Fruit fly (Drosophila melanogaster) whole organism, embryonic: Measurements from ENCODE around the gene ZnT77C.
A peak's percentile ranks its signal among the peaks of the same experiment; 100 is the strongest.

ENCODE experiments used
- Asciz ChIP-seq: fragments of 200-800 bp; sonication (Bioruptor generic); optimal IDR thresholded peaks from 2 replicates; lab custom pipeline; 2017; ENCODE audit warnings: missing biosample characterization, mild to moderate bottlenecking, missing genetic modification characterization, missing genetic modification reagents
- Atf6 ChIP-seq: fragments of 200-800 bp; sonication (Bioruptor generic); IDR thresholded peaks from 2 replicates; pipeline ENCODE4 v1.3.6; 2022; ENCODE audit warnings: missing biosample characterization, missing genetic modification characterization
- Bdp1 ChIP-seq: fragments of 200-800 bp; sonication (Bioruptor generic); optimal IDR thresholded peaks from 3 replicates; lab custom pipeline; 2016; ENCODE audit warnings: missing biosample characterization, missing genetic modification characterization
- CG10209 ChIP-seq: fragments of 200-800 bp; sonication (Bioruptor generic); optimal IDR thresholded peaks from 3 replicates; lab custom pipeline; 2017; ENCODE audit warnings: missing biosample characterization, mild to moderate bottlenecking, missing genetic modification characterization, missing genetic modification reagents
- CG10431 ChIP-seq: fragments of 200-800 bp; sonication (Bioruptor generic); optimal IDR thresholded peaks from 3 replicates; lab custom pipeline; 2018; ENCODE audit warnings: missing biosample characterization, mild to moderate bottlenecking, missing genetic modification characterization
- CG10959 ChIP-seq: fragments of 200-800 bp; sonication (Bioruptor generic); IDR thresholded peaks from 2 replicates; pipeline ENCODE4 v1.3.6; 2022; ENCODE audit warnings: missing biosample characterization, missing genetic modification characterization
- CG10979 ChIP-seq: fragments of 200-800 bp; sonication (Bioruptor generic); optimal IDR thresholded peaks from 2 replicates; lab custom pipeline; 2018; ENCODE audit warnings: missing biosample characterization, mild to moderate bottlenecking, missing genetic modification characterization, moderate library complexity
- CG12104 ChIP-seq: fragments of 200-800 bp; sonication (Bioruptor generic); optimal IDR thresholded peaks from 3 replicates; lab custom pipeline; 2016; ENCODE audit warnings: missing biosample characterization, missing genetic modification characterization
- CG15011 ChIP-seq: fragments of 200-800 bp; sonication (Bioruptor generic); optimal IDR thresholded peaks from 3 replicates; lab custom pipeline; 2018; ENCODE audit warnings: missing biosample characterization, mild to moderate bottlenecking, missing genetic modification characterization
- CG17568 ChIP-seq: fragments of 200-800 bp; sonication (Bioruptor generic); optimal IDR thresholded peaks from 2 replicates; lab custom pipeline; 2018; ENCODE audit warnings: missing biosample characterization, mild to moderate bottlenecking, missing genetic modification characterization, moderate library complexity
- CG31224 ChIP-seq: fragments of 200-800 bp; sonication (Bioruptor generic); IDR thresholded peaks from 2 replicates; pipeline ENCODE4 v1.3.6; 2022; ENCODE audit warnings: missing biosample characterization, missing genetic modification characterization
- CG34224 ChIP-seq: fragments of 200-800 bp; sonication (Bioruptor generic); IDR thresholded peaks from 3 replicates; pipeline ENCODE4 v1.3.6; 2022; ENCODE audit warnings: missing biosample characterization, missing genetic modification characterization; ENCODE audit not compliant: partially characterized antibody
- CG4730 ChIP-seq: fragments of 200-800 bp; sonication (Bioruptor generic); IDR thresholded peaks from 2 replicates; pipeline ENCODE4 v1.3.6; 2022; ENCODE audit warnings: missing biosample characterization, missing genetic modification characterization
- CG7372 ChIP-seq: fragments of 200-800 bp; sonication (Bioruptor generic); IDR thresholded peaks from 2 replicates; pipeline ENCODE4 v1.3.6; 2022; ENCODE audit warnings: missing biosample characterization, missing genetic modification characterization
- CG7745 ChIP-seq: fragments of 200-800 bp; sonication (Bioruptor generic); optimal IDR thresholded peaks from 2 replicates; lab custom pipeline; 2018; ENCODE audit warnings: missing biosample characterization, mild to moderate bottlenecking, missing genetic modification characterization, moderate library complexity
- CG7928 ChIP-seq: fragments of 200-800 bp; sonication (Bioruptor generic); optimal IDR thresholded peaks from 2 replicates; lab custom pipeline; 2017; ENCODE audit warnings: missing biosample characterization, mild to moderate bottlenecking, missing genetic modification characterization
- CG9797 ChIP-seq: fragments of 200-800 bp; sonication (Bioruptor generic); optimal IDR thresholded peaks from 3 replicates; lab custom pipeline; 2018; ENCODE audit warnings: missing biosample characterization, mild to moderate bottlenecking, missing genetic modification characterization
- CoRest ChIP-seq: fragments of 200-800 bp; sonication (Bioruptor generic); optimal IDR thresholded peaks from 3 replicates; lab custom pipeline; 2018; ENCODE audit warnings: missing biosample characterization, mild to moderate bottlenecking, missing genetic modification characterization, moderate library complexity
- Dip2 ChIP-seq: fragments of 200-800 bp; sonication (Bioruptor generic); IDR thresholded peaks from 2 replicates; pipeline ENCODE4 v1.3.6; 2022; ENCODE audit warnings: missing biosample characterization, missing genetic modification characterization
- E2f2 ChIP-seq: fragments of 200-800 bp; sonication (Bioruptor generic); IDR thresholded peaks from 2 replicates; pipeline ENCODE4 v1.3.6; 2022; ENCODE audit warnings: missing biosample characterization, missing genetic modification characterization
- Elba2 ChIP-seq: fragments of 200-800 bp; sonication (Bioruptor generic); optimal IDR thresholded peaks from 3 replicates; lab custom pipeline; 2016; ENCODE audit warnings: missing biosample characterization, missing genetic modification characterization
- Fer3 ChIP-seq: fragments of 200-800 bp; sonication (Bioruptor generic); optimal IDR thresholded peaks from 2 replicates; lab custom pipeline; 2018; ENCODE audit warnings: missing biosample characterization, mild to moderate bottlenecking, missing genetic modification characterization, moderate library complexity
- HHEX ChIP-seq: fragments of 200-800 bp; sonication (Bioruptor generic); optimal IDR thresholded peaks from 3 replicates; lab custom pipeline; 2017; ENCODE audit warnings: missing biosample characterization, mild to moderate bottlenecking, missing genetic modification characterization, missing genetic modification reagents
- Hmx ChIP-seq: fragments of 200-800 bp; sonication (Bioruptor generic); optimal IDR thresholded peaks from 2 replicates; lab custom pipeline; 2016; ENCODE audit warnings: missing biosample characterization, missing genetic modification characterization
- Lim3 ChIP-seq: fragments of 200-800 bp; sonication (Bioruptor generic); IDR thresholded peaks from 2 replicates; pipeline ENCODE4 v1.3.6; 2022; ENCODE audit warnings: missing biosample characterization, missing genetic modification characterization
- NFAT ChIP-seq: fragments of 200-800 bp; sonication (Bioruptor generic); IDR thresholded peaks from 2 replicates; pipeline ENCODE4 v1.3.6; 2022; ENCODE audit warnings: missing biosample characterization, missing genetic modification characterization
- Nf-YA ChIP-seq: fragments of 200-800 bp; sonication (Bioruptor generic); IDR thresholded peaks from 2 replicates; pipeline ENCODE4 v1.3.6; 2022; ENCODE audit warnings: missing biosample characterization, missing genetic modification characterization
- Oli ChIP-seq: fragments of 200-800 bp; sonication (Bioruptor generic); optimal IDR thresholded peaks from 2 replicates; lab custom pipeline; 2018; ENCODE audit warnings: missing biosample characterization, mild to moderate bottlenecking, missing genetic modification characterization, moderate library complexity
- Optix ChIP-seq: fragments of 200-800 bp; sonication (Bioruptor generic); IDR thresholded peaks from 3 replicates; pipeline ENCODE4 v1.3.6; 2022; ENCODE audit warnings: missing biosample characterization, missing genetic modification characterization
- Pdp1 ChIP-seq, 2 experiments: fragments of 200-800 bp; sonication (Bioruptor generic); optimal IDR thresholded peaks; 3 replicates each; lab custom pipeline; 2016; ENCODE audit warnings: missing biosample characterization in 2 of 2, missing genetic modification characterization in 2 of 2, mild to moderate bottlenecking in 1 of 2, moderate library complexity in 1 of 2
- Sry-β ChIP-seq: fragments of 200-800 bp; sonication (Bioruptor generic); optimal IDR thresholded peaks from 2 replicates; lab custom pipeline; 2018; ENCODE audit warnings: missing biosample characterization, mild to moderate bottlenecking, missing genetic modification characterization, moderate library complexity
- ase ChIP-seq: fragments of 200-800 bp; sonication (Bioruptor generic); IDR thresholded peaks from 3 replicates; pipeline ENCODE4 v1.3.6; 2022; ENCODE audit warnings: missing biosample characterization, missing genetic modification characterization
- bab2 ChIP-seq: fragments of 200-800 bp; sonication (Bioruptor generic); optimal IDR thresholded peaks from 2 replicates; lab custom pipeline; 2016; ENCODE audit warnings: missing biosample characterization, missing genetic modification characterization
- croc ChIP-seq: fragments of 200-800 bp; sonication (Bioruptor generic); conservative IDR thresholded peaks from 3 replicates; pipeline ENCODE4 v1.3.6; 2022; ENCODE audit warnings: missing biosample characterization, missing genetic modification characterization
- dan ChIP-seq: fragments of 200-800 bp; sonication (Bioruptor generic); IDR thresholded peaks from 2 replicates; pipeline ENCODE4 v1.3.6; 2022; ENCODE audit warnings: missing biosample characterization, missing genetic modification characterization
- dati ChIP-seq: fragments of 200-800 bp; sonication (Bioruptor generic); IDR thresholded peaks from 2 replicates; pipeline ENCODE4 v1.3.6; 2022; ENCODE audit warnings: missing biosample characterization, missing genetic modification characterization
- fd64A ChIP-seq: fragments of 200-800 bp; sonication (Bioruptor generic); optimal IDR thresholded peaks from 3 replicates; lab custom pipeline; 2018; ENCODE audit warnings: missing biosample characterization, mild to moderate bottlenecking, missing genetic modification characterization
- hbn ChIP-seq: fragments of 200-800 bp; sonication (Bioruptor generic); IDR thresholded peaks from 2 replicates; pipeline ENCODE4 v1.3.6; 2022; ENCODE audit warnings: missing biosample characterization, missing genetic modification characterization; ENCODE audit not compliant: partially characterized antibody
- hth ChIP-seq: fragments of >200 bp; optimal IDR thresholded peaks from 2 replicates; lab custom pipeline; 2017; ENCODE audit warnings: inconsistent platforms
- inv ChIP-seq: fragments of 200-800 bp; sonication (Bioruptor generic); IDR thresholded peaks from 2 replicates; pipeline ENCODE4 v1.3.6; 2022; ENCODE audit warnings: missing biosample characterization, missing genetic modification characterization; ENCODE audit not compliant: partially characterized antibody
- lab ChIP-seq: fragments of 200-800 bp; sonication (Bioruptor generic); optimal IDR thresholded peaks from 3 replicates; lab custom pipeline; 2017; ENCODE audit warnings: missing biosample characterization, missing genetic modification characterization, mild to moderate bottlenecking, moderate library complexity, missing genetic modification reagents
- lola ChIP-seq, 3 experiments: fragments of >200 bp in 2 of 3; fragments of 200-800 bp in 1 of 3; sonication (Bioruptor generic) in 1 of 3; optimal IDR thresholded peaks; 2 replicates each; lab custom pipeline; 2017 to 2019; ENCODE audit warnings: missing biosample characterization in 3 of 3, missing genetic modification characterization in 3 of 3, mild to moderate bottlenecking in 1 of 3, moderate library complexity in 1 of 3
- pfk ChIP-seq: fragments of 200-800 bp; sonication (Bioruptor generic); optimal IDR thresholded peaks from 2 replicates; lab custom pipeline; 2018; ENCODE audit warnings: missing biosample characterization, mild to moderate bottlenecking, missing genetic modification characterization, moderate library complexity
- repo ChIP-seq: fragments of 200-800 bp; sonication (Bioruptor generic); optimal IDR thresholded peaks from 2 replicates; lab custom pipeline; 2016; ENCODE audit warnings: missing biosample characterization, missing genetic modification characterization
- rib ChIP-seq: fragments of 200-800 bp; sonication (Bioruptor generic); IDR thresholded peaks from 2 replicates; pipeline ENCODE4 v1.3.6; 2022; ENCODE audit warnings: missing biosample characterization, missing genetic modification characterization
- ssp ChIP-seq: fragments of 200-800 bp; sonication (Bioruptor generic); IDR thresholded peaks from 2 replicates; pipeline ENCODE4 v1.3.6; 2022; ENCODE audit warnings: missing biosample characterization, missing genetic modification characterization
- twi ChIP-seq: fragments of 200-800 bp; optimal IDR thresholded peaks from 2 replicates; lab custom pipeline; 2019; ENCODE audit warnings: missing biosample characterization, mild to moderate bottlenecking, missing genetic modification characterization, moderate library complexity
- wor ChIP-seq: fragments of 200-800 bp; sonication (Bioruptor generic); IDR thresholded peaks from 2 replicates; pipeline ENCODE4 v1.3.6; 2022; ENCODE audit warnings: missing biosample characterization, missing genetic modification characterization

The ZnT77C gene

DNA sequence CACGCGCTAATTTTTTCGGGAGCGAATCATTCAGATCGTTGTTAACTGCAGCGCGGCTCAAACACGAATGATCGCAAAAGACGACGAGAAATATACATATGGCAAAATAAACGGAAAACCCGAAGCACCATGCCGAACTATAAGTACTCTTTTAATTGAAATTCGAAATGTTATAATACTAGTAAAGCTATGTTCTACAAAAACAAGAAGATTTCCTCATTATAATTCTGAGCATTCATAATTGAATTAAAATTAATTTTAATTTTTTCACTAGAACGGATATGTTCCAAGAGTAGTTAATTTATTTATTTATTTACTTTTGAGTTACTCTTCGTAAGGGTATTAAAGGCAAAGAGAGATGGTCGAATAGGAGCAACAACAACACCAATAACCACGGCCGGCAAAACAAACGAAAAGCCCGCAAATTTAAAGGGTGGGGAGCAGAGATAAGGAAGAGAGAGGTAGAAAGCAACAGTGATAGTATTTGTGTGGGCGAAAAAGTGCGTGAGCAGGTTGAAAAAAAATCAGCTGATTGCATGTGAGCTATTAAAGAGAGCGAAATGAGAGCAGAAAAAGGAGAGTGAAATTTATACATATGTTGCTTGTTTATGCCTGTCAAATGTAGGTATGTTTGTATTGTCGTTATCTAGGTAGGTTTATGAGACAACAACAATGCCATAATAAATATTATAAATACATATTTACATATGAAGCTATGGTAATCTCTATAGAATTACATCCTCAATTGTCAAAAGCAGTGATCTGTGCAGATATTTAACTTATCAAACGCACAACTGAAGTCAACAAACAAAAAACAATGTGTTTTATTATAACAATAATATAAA is 1.1 kb downstream of the ZnT77C start (continued):
- TF ChIP-seq hth (lab: Kevin White, UChicago) (no peak), Lim3 (no peak; the same call in 1 of the 2 replicates), HHEX (GFP tag; lab: Kevin White, UChicago) (peak; percentile 72), hbn (no peak), Bdp1 (peak; percentile 22), bab2 (GFP tag; lab: Kevin White, UChicago) (peak; percentile 55), ase (peak; percentile 69; the same call in 2 of the 3 replicates), twi (tag; lab: Kevin White, UChicago) (peak; percentile 5), wor (peak; percentile 58), NFAT (GFP tag; lab: Robert Waterston, UW) (no peak; the same call in 1 of the 2 replicates), Nf-YA (GFP tag; lab: Robert Waterston, UW) (peak; percentile 71), CG31224 (GFP tag; lab: Robert Waterston, UW) (peak; percentile 77), CG7372 (GFP tag; lab: Robert Waterston, UW) (peak; percentile 55), E2f2 (GFP tag; lab: Robert Waterston, UW) (peak; percentile 56; the same call in 1 of the 2 replicates), Hmx (GFP tag; lab: Kevin White, UChicago) (peak; percentile 57), pfk (GFP tag; lab: Kevin White, UChicago) (peak; percentile 11), dati (GFP tag; lab: Robert Waterston, UW) (no peak), Dip2 (GFP tag; lab: Robert Waterston, UW) (no peak), CoRest (tag; lab: Kevin White, UChicago) (peak; percentile 73), lola (GFP tag; optimal IDR thresholded peaks at IDR 0.05; lab: Kevin White, UChicago) (peak in 1 of 3 experiments; percentile 20), CG12104 (GFP tag; lab: Kevin White, UChicago) (peak; percentile 60), CG10209 (GFP tag; lab: Kevin White, UChicago) (peak; percentile 56), Oli (peak; percentile 78), repo (GFP tag; lab: Kevin White, UChicago) (no peak), ssp (no peak; the same call in none of the 2 replicates), dan (GFP tag; lab: Robert Waterston, UW) (no peak), CG7745 (tag; lab: Kevin White, UChicago) (no peak), Asciz (GFP tag; lab: Kevin White, UChicago) (peak; percentile 53), Optix (no peak), fd64A (GFP tag; lab: Kevin White, UChicago) (peak; percentile 58), Atf6 (GFP tag; lab: Robert Waterston, UW) (peak; percentile 88), Sry-β (GFP tag; lab: Kevin White, UChicago) (no peak), CG34224 (GFP tag; lab: Robert Waterston, UW) (no peak), rib (GFP tag; lab: Robert Waterston, UW) (peak; percentile 63; the same call in 1 of the 2 replicates), CG10431 (peak; percentile 37), Fer3 (tag; lab: Kevin White, UChicago) (peak; percentile 78), inv (no peak), CG4730 (peak; percentile 77; the same call in 1 of the 2 replicates), CG10979 (tag; lab: Kevin White, UChicago) (peak; percentile 23), CG7928 (peak; percentile 13), CG10959 (no peak), CG9797 (no peak), croc (GFP tag; lab: Robert Waterston, UW) (no peak), Elba2 (GFP tag; lab: Kevin White, UChicago) (no peak), CG17568 (GFP tag; lab: Kevin White, UChicago) (peak; percentile 57), lab (GFP tag; lab: Kevin White, UChicago) (peak; percentile 85), CG15011 (GFP tag; lab: Kevin White, UChicago) (peak; percentile 53), Pdp1 (GFP tag; optimal IDR thresholded peaks at IDR 0.05; lab: Kevin White, UChicago) (peak; percentile 37 to 53)
